Fruit fly (Drosophila melanogaster) whole organism, embryonic: Measurements from ENCODE around the gene BRWD3.

Source experiments
- Aef1 ChIP-seq: fragments of 200-800 bp; sonication (Bioruptor generic); IDR thresholded peaks from 3 replicates; pipeline ENCODE4 v1.3.6; 2022; ENCODE audit warnings: missing biosample characterization, missing genetic modification characterization
- Blimp-1 ChIP-seq: fragments of 200-800 bp; sonication (Bioruptor generic); optimal IDR thresholded peaks from 3 replicates; lab custom pipeline; 2018; ENCODE audit warnings: missing biosample characterization, missing genetic modification characterization, mild to moderate bottlenecking, moderate library complexity, missing genetic modification reagents
- C15 ChIP-seq: fragments of 200-800 bp; sonication (Bioruptor generic); IDR thresholded peaks from 3 replicates; pipeline ENCODE4 v1.3.6; 2022; ENCODE audit warnings: missing biosample characterization, missing genetic modification characterization
- CG12219 ChIP-seq: fragments of 200-800 bp; sonication (Bioruptor generic); optimal IDR thresholded peaks from 3 replicates; lab custom pipeline; 2018; ENCODE audit warnings: missing biosample characterization, mild to moderate bottlenecking, missing genetic modification characterization
- CG12391 ChIP-seq: fragments of 200-800 bp; sonication (Bioruptor generic); optimal IDR thresholded peaks from 3 replicates; lab custom pipeline; 2018; ENCODE audit warnings: missing biosample characterization, mild to moderate bottlenecking, missing genetic modification characterization, moderate library complexity
- CG12942 ChIP-seq: fragments of 200-800 bp; sonication (Bioruptor generic); optimal IDR thresholded peaks from 3 replicates; lab custom pipeline; 2016; ENCODE audit warnings: missing biosample characterization, missing genetic modification characterization
- CG14014 ChIP-seq: fragments of 200-800 bp; sonication (Bioruptor generic); IDR thresholded peaks from 2 replicates; pipeline ENCODE4 v1.3.6; 2022; ENCODE audit warnings: missing biosample characterization, missing genetic modification characterization
- CG18011 ChIP-seq: fragments of 200-800 bp; sonication (Bioruptor generic); optimal IDR thresholded peaks from 2 replicates; lab custom pipeline; 2017; ENCODE audit warnings: missing biosample characterization, missing genetic modification characterization, mild to moderate bottlenecking, moderate library complexity, missing genotype
- CG18476 ChIP-seq: fragments of 200-800 bp; sonication (Bioruptor generic); optimal IDR thresholded peaks from 2 replicates; lab custom pipeline; 2016; ENCODE audit warnings: missing biosample characterization, mild to moderate bottlenecking, missing genetic modification characterization
- CG18599 ChIP-seq: fragments of 200-800 bp; sonication (Bioruptor generic); optimal IDR thresholded peaks from 3 replicates; lab custom pipeline; 2017; ENCODE audit warnings: missing biosample characterization, missing genetic modification characterization, mild to moderate bottlenecking, moderate library complexity, missing genetic modification reagents
- CG2889 ChIP-seq: fragments of 200-800 bp; sonication (Bioruptor generic); IDR thresholded peaks from 3 replicates; pipeline ENCODE4 v1.3.6; 2022; ENCODE audit warnings: missing biosample characterization, missing genetic modification characterization
- CG4360 ChIP-seq: fragments of 200-800 bp; sonication (Bioruptor generic); IDR thresholded peaks from 2 replicates; pipeline ENCODE4 v1.3.6; 2022; ENCODE audit warnings: missing biosample characterization, missing genetic modification characterization
- CG43689 ChIP-seq: fragments of 200-800 bp; sonication (Bioruptor generic); IDR thresholded peaks from 2 replicates; pipeline ENCODE4 v1.3.6; 2022; ENCODE audit warnings: missing biosample characterization, missing genetic modification characterization
- CG6272 ChIP-seq: fragments of 200-800 bp; sonication (Bioruptor generic); IDR thresholded peaks from 2 replicates; pipeline ENCODE4 v1.3.6; 2022; ENCODE audit warnings: missing biosample characterization, missing genetic modification characterization
- CG6765 ChIP-seq: fragments of 200-800 bp; sonication (Bioruptor generic); optimal IDR thresholded peaks from 3 replicates; lab custom pipeline; 2017; ENCODE audit warnings: missing biosample characterization, mild to moderate bottlenecking, missing genetic modification characterization
- CG7745 ChIP-seq: fragments of 200-800 bp; sonication (Bioruptor generic); optimal IDR thresholded peaks from 2 replicates; lab custom pipeline; 2018; ENCODE audit warnings: missing biosample characterization, mild to moderate bottlenecking, missing genetic modification characterization, moderate library complexity
- CG7928 ChIP-seq: fragments of 200-800 bp; sonication (Bioruptor generic); optimal IDR thresholded peaks from 2 replicates; lab custom pipeline; 2017; ENCODE audit warnings: missing biosample characterization, mild to moderate bottlenecking, missing genetic modification characterization
- CG8388 ChIP-seq: fragments of 200-800 bp; sonication (Bioruptor generic); optimal IDR thresholded peaks from 2 replicates; lab custom pipeline; 2019; ENCODE audit warnings: missing biosample characterization, mild to moderate bottlenecking, missing genetic modification characterization, moderate library complexity
- CG9437 ChIP-seq: fragments of 200-800 bp; sonication (Bioruptor generic); optimal IDR thresholded peaks from 2 replicates; lab custom pipeline; 2018; ENCODE audit warnings: missing biosample characterization, mild to moderate bottlenecking, missing genetic modification characterization
- D19A ChIP-seq: fragments of 200-800 bp; optimal IDR thresholded peaks from 3 replicates; lab custom pipeline; 2019; ENCODE audit warnings: missing biosample characterization, mild to moderate bottlenecking, missing genetic modification characterization, moderate library complexity
- D19B ChIP-seq: fragments of 200-800 bp; sonication (Bioruptor generic); optimal IDR thresholded peaks from 2 replicates; lab custom pipeline; 2017; ENCODE audit warnings: missing biosample characterization, mild to moderate bottlenecking, missing genetic modification characterization
- Dek ChIP-seq: fragments of 200-800 bp; sonication (Bioruptor generic); optimal IDR thresholded peaks from 3 replicates; lab custom pipeline; 2019; ENCODE audit warnings: missing biosample characterization, mild to moderate bottlenecking, missing genetic modification characterization, moderate library complexity
- HLHmδ ChIP-seq: fragments of 200-800 bp; sonication (Bioruptor generic); optimal IDR thresholded peaks from 2 replicates; lab custom pipeline; 2018; ENCODE audit warnings: missing biosample characterization, mild to moderate bottlenecking, missing genetic modification characterization, moderate library complexity
- Hr3 ChIP-seq: fragments of 200-800 bp; sonication (Bioruptor generic); optimal IDR thresholded peaks from 3 replicates; lab custom pipeline; 2016; ENCODE audit warnings: missing biosample characterization, missing genetic modification characterization
- Jarid2 ChIP-seq: fragments of 200-800 bp; sonication (Bioruptor generic); optimal IDR thresholded peaks from 3 replicates; lab custom pipeline; 2017; ENCODE audit warnings: mild to moderate bottlenecking, missing biosample characterization, missing genetic modification reagents, missing genetic modification characterization
- Mrtf ChIP-seq: fragments of 200-800 bp; sonication (Bioruptor generic); IDR thresholded peaks from 3 replicates; pipeline ENCODE4 v1.3.6; 2022; ENCODE audit warnings: missing biosample characterization, missing genetic modification characterization
- NK7.1 ChIP-seq: fragments of 200-800 bp; sonication (Bioruptor generic); optimal IDR thresholded peaks from 3 replicates; lab custom pipeline; 2016; ENCODE audit warnings: missing biosample characterization, missing genetic modification characterization
- Optix ChIP-seq: fragments of 200-800 bp; sonication (Bioruptor generic); IDR thresholded peaks from 3 replicates; pipeline ENCODE4 v1.3.6; 2022; ENCODE audit warnings: missing biosample characterization, missing genetic modification characterization
- Ptx1 ChIP-seq: fragments of 200-800 bp; sonication (Bioruptor generic); IDR thresholded peaks from 2 replicates; pipeline ENCODE4 v1.3.6; 2022; ENCODE audit warnings: missing biosample characterization, missing genetic modification characterization
- Stat92E ChIP-seq, 3 experiments: fragments of >200 bp in 2 of 3; fragments of 200-800 bp in 1 of 3; sonication (Bioruptor generic) in 1 of 3; optimal IDR thresholded peaks; 2 replicates each; lab custom pipeline; 2017 to 2019; ENCODE audit warnings: missing biosample characterization in 3 of 3, missing genetic modification characterization in 3 of 3, mild to moderate bottlenecking in 1 of 3, moderate library complexity in 1 of 3
- Tbp ChIP-seq: fragments of >200 bp; optimal IDR thresholded peaks from 2 replicates; lab custom pipeline; 2018; ENCODE audit warnings: missing biosample characterization, missing genetic modification characterization
- ase ChIP-seq: fragments of 200-800 bp; sonication (Bioruptor generic); IDR thresholded peaks from 3 replicates; pipeline ENCODE4 v1.3.6; 2022; ENCODE audit warnings: missing biosample characterization, missing genetic modification characterization
- bowl ChIP-seq: fragments of 200-800 bp; sonication (Bioruptor generic); IDR thresholded peaks from 2 replicates; pipeline ENCODE4 v1.3.6; 2022; ENCODE audit warnings: missing biosample characterization, missing genetic modification characterization
- ci ChIP-seq: fragments of 200-800 bp; sonication (Bioruptor generic); IDR thresholded peaks from 3 replicates; pipeline ENCODE4 v1.3.6; 2022; ENCODE audit warnings: missing biosample characterization, missing genetic modification characterization
- crol ChIP-seq: fragments of 200-800 bp; sonication (Bioruptor generic); IDR thresholded peaks from 2 replicates; pipeline ENCODE4 v1.3.6; 2022; ENCODE audit warnings: missing biosample characterization, missing genetic modification characterization
- dysf ChIP-seq: fragments of 200-800 bp; sonication (Bioruptor generic); IDR thresholded peaks from 3 replicates; pipeline ENCODE4 v1.3.6; 2022; ENCODE audit warnings: missing biosample characterization, missing genetic modification characterization
- gcm ChIP-seq: fragments of 200-800 bp; sonication (Bioruptor generic); optimal IDR thresholded peaks from 2 replicates; lab custom pipeline; 2019; ENCODE audit warnings: missing biosample characterization, mild to moderate bottlenecking, missing genetic modification characterization, moderate library complexity
- hbn ChIP-seq: fragments of 200-800 bp; sonication (Bioruptor generic); IDR thresholded peaks from 2 replicates; pipeline ENCODE4 v1.3.6; 2022; ENCODE audit warnings: missing biosample characterization, missing genetic modification characterization; ENCODE audit not compliant: partially characterized antibody
- insv ChIP-seq, 2 experiments: fragments of 200-800 bp; sonication (Bioruptor generic); optimal IDR thresholded peaks; 3 replicates each; lab custom pipeline; 2016 to 2018; ENCODE audit warnings: missing biosample characterization in 2 of 2, missing genetic modification characterization in 2 of 2
- kay ChIP-seq: fragments of 200-800 bp; sonication (Bioruptor generic); optimal IDR thresholded peaks from 2 replicates; lab custom pipeline; 2016; ENCODE audit warnings: missing biosample characterization, missing genetic modification characterization
- knrl ChIP-seq: fragments of 200-800 bp; sonication (Bioruptor generic); IDR thresholded peaks from 3 replicates; pipeline ENCODE4 v1.3.6; 2022; ENCODE audit warnings: missing biosample characterization, missing genetic modification characterization; ENCODE audit not compliant: partially characterized antibody
- pb ChIP-seq: fragments of 200-800 bp; sonication (Bioruptor generic); optimal IDR thresholded peaks from 3 replicates; lab custom pipeline; 2016; ENCODE audit warnings: missing biosample characterization, missing genetic modification characterization
- pho ChIP-seq: fragments of 200-800 bp; sonication (Bioruptor generic); optimal IDR thresholded peaks from 2 replicates; lab custom pipeline; 2016; ENCODE audit warnings: missing biosample characterization, missing genetic modification characterization
- phol ChIP-seq: fragments of 200-800 bp; sonication (Bioruptor generic); optimal IDR thresholded peaks from 3 replicates; lab custom pipeline; 2018; ENCODE audit warnings: missing biosample characterization, mild to moderate bottlenecking, missing genetic modification characterization, moderate library complexity
- sens-2 ChIP-seq: fragments of 200-800 bp; sonication (Bioruptor generic); IDR thresholded peaks from 2 replicates; pipeline ENCODE4 v1.3.6; 2022; ENCODE audit warnings: missing biosample characterization, missing genetic modification characterization
- seq ChIP-seq: fragments of 200-800 bp; sonication (Bioruptor generic); IDR thresholded peaks from 2 replicates; pipeline ENCODE4 v1.3.6; 2022; ENCODE audit warnings: missing biosample characterization, missing genetic modification characterization
- sim ChIP-seq: fragments of 200-800 bp; sonication (Bioruptor generic); IDR thresholded peaks from 2 replicates; pipeline ENCODE4 v1.3.6; 2022; ENCODE audit warnings: missing biosample characterization, missing genetic modification characterization
- so ChIP-seq: fragments of 200-800 bp; sonication (Bioruptor generic); IDR thresholded peaks from 3 replicates; pipeline ENCODE4 v1.3.6; 2022; ENCODE audit warnings: missing biosample characterization, missing genetic modification characterization
- wek ChIP-seq: fragments of 200-800 bp; sonication (Bioruptor generic); optimal IDR thresholded peaks from 3 replicates; lab custom pipeline; 2018; ENCODE audit warnings: missing biosample characterization, mild to moderate bottlenecking, missing genetic modification characterization, moderate library complexity

BRWD3 gene

dm6 chr3R:24318217-24319082, at the start of gene BRWD3, which contains the start of gene Nab2 (continued):
- no peak for TF ChIP-seq CG12942 (GFP tag; lab: Kevin White, UChicago)
- peak; percentile 35; the same call in 1 of the 2 replicates for TF ChIP-seq Ptx1 (GFP tag; lab: Robert Waterston, UW)
- TF ChIP-seq CG9437, result peak; percentile 33
- TF ChIP-seq Stat92E (GFP tag; optimal IDR thresholded peaks at IDR 0.05; lab: Kevin White, UChicago), result no peak
- no peak for TF ChIP-seq CG12219
- no peak for TF ChIP-seq CG18599 (GFP tag; lab: Kevin White, UChicago)
- TF ChIP-seq dysf (GFP tag; lab: Robert Waterston, UW), result peak; percentile 53; the same call in 1 of the 3 replicates
- TF ChIP-seq Mrtf (GFP tag; lab: Robert Waterston, UW), result no peak
- no peak for TF ChIP-seq seq (GFP tag; lab: Robert Waterston, UW)
- TF ChIP-seq ase (GFP tag; lab: Robert Waterston, UW), result peak; percentile 39; the same call in 1 of the 3 replicates
- peak; percentile 43 for TF ChIP-seq Hr3 (GFP tag; lab: Kevin White, UChicago)
- TF ChIP-seq CG12391 (tag; lab: Kevin White, UChicago), result peak; percentile 62
- no peak for TF ChIP-seq CG6765 (GFP tag; lab: Kevin White, UChicago)
- peak; percentile 54 for TF ChIP-seq hbn (GFP tag; lab: Robert Waterston, UW)
- peak; percentile 1 for TF ChIP-seq pho (GFP tag; lab: Kevin White, UChicago)
- no peak for TF ChIP-seq CG2889 (GFP tag; lab: Robert Waterston, UW)
- TF ChIP-seq Jarid2, result no peak
- no peak for TF ChIP-seq Optix (GFP tag; lab: Robert Waterston, UW)
- TF ChIP-seq CG4360 (GFP tag; lab: Robert Waterston, UW), result no peak
- TF ChIP-seq sim (GFP tag; lab: Robert Waterston, UW), result no peak
- no peak for TF ChIP-seq D19A (tag; lab: Kevin White, UChicago)
- peak; percentile 24; the same call in 1 of the 3 replicates for TF ChIP-seq Aef1 (GFP tag; lab: Robert Waterston, UW)
- TF ChIP-seq Dek, result peak; percentile 21
- no peak for TF ChIP-seq insv (GFP tag; optimal IDR thresholded peaks at IDR 0.05; lab: Kevin White, UChicago)
- peak; percentile 20; the same call in 1 of the 2 replicates for TF ChIP-seq sens-2 (GFP tag; lab: Robert Waterston, UW)
- TF ChIP-seq HLHmδ (GFP tag; lab: Kevin White, UChicago), result no peak
- TF ChIP-seq Tbp, result no peak
- no peak for TF ChIP-seq crol
- TF ChIP-seq phol (tag; lab: Kevin White, UChicago), result peak; percentile 65
- TF ChIP-seq CG18011 (GFP tag; lab: Kevin White, UChicago), result no peak
- no peak for TF ChIP-seq CG7928
- peak; percentile 51; the same call in 1 of the 2 replicates for TF ChIP-seq CG14014 (GFP tag; lab: Robert Waterston, UW)
- peak; percentile 55; the same call in 1 of the 3 replicates for TF ChIP-seq ci (GFP tag; lab: Robert Waterston, UW)
- TF ChIP-seq Blimp-1 (GFP tag; lab: Kevin White, UChicago), result no peak
- no peak for TF ChIP-seq pb
- TF ChIP-seq CG7745 (tag; lab: Kevin White, UChicago), result no peak
- TF ChIP-seq gcm (GFP tag; lab: Kevin White, UChicago), result no peak
- TF ChIP-seq CG18476 (GFP tag; lab: Kevin White, UChicago), result peak; percentile 44
- 0 out of 2 replicates have a peak, but pooled peaks have one; percentile 6 for TF ChIP-seq CG6272 (GFP tag; lab: Robert Waterston, UW)
- TF ChIP-seq NK7.1 (GFP tag; lab: Kevin White, UChicago), result no peak
- no peak for TF ChIP-seq D19B (GFP tag; lab: Kevin White, UChicago)
- no peak for TF ChIP-seq so
- TF ChIP-seq kay (GFP tag; lab: Kevin White, UChicago), result no peak
- peak; percentile 83 for TF ChIP-seq wek (GFP tag; lab: Kevin White, UChicago)
- TF ChIP-seq C15, result no peak
- no peak for TF ChIP-seq CG8388
- no peak for TF ChIP-seq CG43689 (GFP tag; lab: Robert Waterston, UW)
- no peak for TF ChIP-seq bowl (GFP tag; lab: Robert Waterston, UW)
- TF ChIP-seq knrl (GFP tag; lab: Robert Waterston, UW), result peak; percentile 61; the same call in 2 of the 3 replicates
